In genomic region chr3L:19707570-19708146, dm6 we compare ENCODE assay signal across 5 fruit fly cellular contexts.
TF ChIP-seq lines count a peak whose summit lies in the region.

Gene serp, minus strand, starts transcription at chr3L:19708015.

- TF ChIP-seq CTCF in whole organism, embryonic (GFP tag; optimal IDR thresholded peaks at IDR 0.05; lab: Kevin White, UChicago) = no peak

TF ChIP-seq in whole organism, adult, 20 proteins besides CTCF, POLR2A, EP300 and RAD21:
- TF ChIP-seq pad (GFP tag; optimal IDR thresholded peaks at IDR 0.05; lab: Kevin White, UChicago) = peak; percentile 56
- no peak for TF ChIP-seq CG12768 (GFP tag; optimal IDR thresholded peaks at IDR 0.05; lab: Kevin White, UChicago)

TF ChIP-seq in whole organism, embryonic, 481 proteins besides CTCF, POLR2A, EP300 and RAD21 (continues in another document):
- TF ChIP-seq Lim3 (GFP tag; IDR thresholded peaks at IDR 0.05; lab: Robert Waterston, UW) (no peak), CG7357 (GFP tag; IDR thresholded peaks at IDR 0.05; lab: Robert Waterston, UW) (no peak), kni (GFP tag; optimal IDR thresholded peaks at IDR 0.05; lab: Kevin White, UChicago) (peak; percentile 76), grn (GFP tag; optimal IDR thresholded peaks at IDR 0.05; lab: Kevin White, UChicago) (peak; percentile 66), CG13894 (tag; optimal IDR thresholded peaks at IDR 0.05; lab: Kevin White, UChicago) (peak; percentile 26), Neu2 (GFP tag; optimal IDR thresholded peaks at IDR 0.05; lab: Kevin White, UChicago; ENCODE audit: borderline replicate concordance) (no peak), ara (GFP tag; IDR thresholded peaks at IDR 0.05; lab: Robert Waterston, UW) (no peak), Med (GFP tag; lab: Kevin White, UChicago) (peak; percentile 73), Bteb2 (GFP tag; optimal IDR thresholded peaks at IDR 0.05; lab: Kevin White, UChicago) (no peak), CG2202 (tag; optimal IDR thresholded peaks at IDR 0.05; lab: Kevin White, UChicago) (no peak), her (GFP tag; optimal IDR thresholded peaks at IDR 0.05; lab: Kevin White, UChicago) (no peak), lov (optimal IDR thresholded peaks at IDR 0.05; lab: Kevin White, UChicago) (no peak), lov (GFP tag; IDR thresholded peaks at IDR 0.05; lab: Robert Waterston, UW) (0 out of 3 replicates have a peak, but pooled peaks have one; percentile 10), abd-A (tag; optimal IDR thresholded peaks at IDR 0.05; lab: Kevin White, UChicago) (peak; percentile 1), tgo (GFP tag; IDR thresholded peaks at IDR 0.05; lab: Robert Waterston, UW) (0 out of 3 replicates have a peak, but pooled peaks have one; percentile 17), CG3995 (GFP tag; optimal IDR thresholded peaks at IDR 0.05; lab: Kevin White, UChicago) (peak; percentile 33), vvl (GFP tag; IDR thresholded peaks at IDR 0.05; lab: Robert Waterston, UW) (0 out of 2 replicates have a peak, but pooled peaks have one; percentile 32), Kr (GFP tag; optimal IDR thresholded peaks at IDR 0.05; lab: Kevin White, UChicago) (no peak), ci (GFP tag; IDR thresholded peaks at IDR 0.05; lab: Robert Waterston, UW) (0 out of 3 replicates have a peak, but pooled peaks have one; percentile 29), Aef1 (GFP tag; IDR thresholded peaks at IDR 0.05; lab: Robert Waterston, UW) (no peak), Drgx (GFP tag; IDR thresholded peaks at IDR 0.05; lab: Robert Waterston, UW) (0 out of 2 replicates have a peak, but pooled peaks have one; percentile 21)

TF ChIP-seq in whole organism, prepupa, 60 proteins besides CTCF, POLR2A, EP300 and RAD21:
- no peak for TF ChIP-seq CG10631 (GFP tag; optimal IDR thresholded peaks at IDR 0.05; lab: Kevin White, UChicago)
- peak; percentile 69 for TF ChIP-seq CG1621 (tag; optimal IDR thresholded peaks at IDR 0.05; lab: Kevin White, UChicago)
- no peak for TF ChIP-seq Sox15 (GFP tag; optimal IDR thresholded peaks at IDR 0.05; lab: Kevin White, UChicago)
- peak; percentile 13; the same call in 1 of the 2 replicates for TF ChIP-seq CG15336 (GFP tag; IDR thresholded peaks at IDR 0.05; lab: Robert Waterston, UW)
- TF ChIP-seq Eip78C (GFP tag; lab: Kevin White, UChicago) = peak; percentile 43
- no peak for TF ChIP-seq salr (GFP tag; optimal IDR thresholded peaks at IDR 0.05; lab: Kevin White, UChicago)

TF ChIP-seq in whole organism, pupa, 21 proteins besides CTCF, POLR2A, EP300 and RAD21:
- no peak for TF ChIP-seq Pif1A (GFP tag; optimal IDR thresholded peaks at IDR 0.05; lab: Kevin White, UChicago)
- no peak for TF ChIP-seq CG12605 (GFP tag; IDR thresholded peaks at IDR 0.05; lab: Robert Waterston, UW)
- no peak for TF ChIP-seq CG32121 (GFP tag; IDR thresholded peaks at IDR 0.05; lab: Robert Waterston, UW)
- TF ChIP-seq CG14655 (GFP tag; optimal IDR thresholded peaks at IDR 0.05; lab: Kevin White, UChicago) = no peak
- TF ChIP-seq CG9948 (tag; optimal IDR thresholded peaks at IDR 0.05; lab: Kevin White, UChicago) = no peak
- no peak for TF ChIP-seq EcR (GFP tag; optimal IDR thresholded peaks at IDR 0.05; lab: Kevin White, UChicago)
- TF ChIP-seq gl (tag; optimal IDR thresholded peaks at IDR 0.05; lab: Kevin White, UChicago) = no peak
- TF ChIP-seq CG8159 (tag; optimal IDR thresholded peaks at IDR 0.05; lab: Kevin White, UChicago) = no peak
- 0 out of 3 replicates have a peak, but pooled peaks have one; percentile 60 for TF ChIP-seq CG4496 (GFP tag; IDR thresholded peaks at IDR 0.05; lab: Robert Waterston, UW)

TF ChIP-seq in whole organism, wandering third instar larva, 38 proteins besides CTCF, POLR2A, EP300 and RAD21:
- peak; percentile 18 for TF ChIP-seq psq (GFP tag; optimal IDR thresholded peaks at IDR 0.05; lab: Kevin White, UChicago)
- TF ChIP-seq Rel (GFP tag; optimal IDR thresholded peaks at IDR 0.05; lab: Kevin White, UChicago) = no peak
- TF ChIP-seq Rel (tag; optimal IDR thresholded peaks at IDR 0.05; lab: Kevin White, UChicago) = no peak
